Fruit fly (Drosophila melanogaster) S2 (cell line): ENCODE measurements around the gene Or67c.

Experiments
- CG8478 ChIP-seq: fragments of >200 bp; optimal IDR thresholded peaks from 2 replicates; lab custom pipeline; 2018
- CTCF ChIP-seq, 2 experiments: fragments of >200 bp; optimal IDR thresholded peaks; 2 replicates each; lab custom pipeline; 2018

Or67c gene

dm6 chr3L:10246226-10246778, 1.8 kb upstream of the Or67c start:
- TF ChIP-seq CG8478 (lab: Kevin White, UChicago) = no peak
- peak; percentile 91 to 94 for TF ChIP-seq CTCF (optimal IDR thresholded peaks at IDR 0.05; lab: Kevin White, UChicago)

DNA sequence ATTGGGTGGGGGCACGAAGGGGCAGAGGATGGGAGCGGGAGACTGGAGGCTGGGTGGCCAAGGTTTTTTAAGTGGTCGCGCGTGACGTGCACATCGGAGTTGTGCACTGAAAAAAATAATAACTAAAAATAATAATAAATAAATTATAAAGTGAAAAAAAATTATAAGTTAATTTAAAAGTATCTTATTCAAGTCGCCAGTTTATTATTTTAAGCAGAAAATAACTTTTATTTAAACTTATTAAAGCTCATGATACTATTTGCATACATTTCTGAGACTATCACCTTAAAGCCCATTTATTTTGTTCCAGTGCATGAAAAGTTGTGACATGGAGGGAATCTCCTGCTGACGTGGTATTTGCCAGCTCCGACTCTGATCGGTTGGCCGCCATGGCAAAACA, 2.3 kb downstream of the Or67c start:
- TF ChIP-seq CG8478 (lab: Kevin White, UChicago) (no peak), CTCF (optimal IDR thresholded peaks at IDR 0.05; lab: Kevin White, UChicago) (no peak)

DNA sequence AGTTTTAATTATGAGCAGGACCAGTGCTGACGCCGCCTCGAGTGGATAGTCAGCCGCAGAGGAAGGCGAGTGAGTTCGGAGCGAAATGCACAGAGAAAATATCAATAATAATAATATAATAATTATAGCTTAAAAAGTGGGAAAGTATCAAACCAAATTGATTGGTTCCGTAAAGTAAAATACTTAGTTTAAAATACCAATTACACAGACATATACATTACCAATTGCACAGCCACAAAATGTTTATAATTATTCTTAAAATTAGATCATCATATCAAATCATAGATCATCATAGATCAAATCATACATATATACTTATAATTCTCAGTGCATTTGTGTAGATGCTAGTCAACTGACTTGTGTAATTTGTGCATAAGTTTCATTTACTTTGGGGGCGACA, 6.0 kb downstream of the Or67c start:
- no peak for TF ChIP-seq CTCF (optimal IDR thresholded peaks at IDR 0.05; lab: Kevin White, UChicago)
- no peak for TF ChIP-seq CG8478 (lab: Kevin White, UChicago)

DNA sequence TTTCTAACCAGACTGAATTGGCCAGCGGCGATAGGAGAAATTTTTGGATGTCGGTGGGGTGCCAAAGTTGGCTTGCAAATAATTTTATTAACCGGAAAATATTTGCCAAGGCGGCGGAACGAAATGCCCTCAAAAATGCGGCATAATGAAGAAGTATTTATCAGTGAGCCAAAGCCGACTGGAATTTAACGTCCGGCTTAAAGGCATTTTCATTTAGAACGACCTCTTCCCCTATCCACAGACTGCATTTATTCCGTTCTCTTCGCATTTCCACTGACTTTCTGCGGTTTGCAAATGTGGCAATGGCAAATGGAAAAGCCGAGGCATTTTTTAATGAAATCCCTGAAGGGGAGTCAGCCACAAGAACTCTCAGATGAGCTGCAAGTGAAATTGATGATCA, 11.5 kb downstream of the Or67c start:
- no peak for TF ChIP-seq CG8478 (lab: Kevin White, UChicago)
- no peak for TF ChIP-seq CTCF (optimal IDR thresholded peaks at IDR 0.05; lab: Kevin White, UChicago)

- TF ChIP-seq CG8478 (lab: Kevin White, UChicago) (no peak), CTCF (optimal IDR thresholded peaks at IDR 0.05; lab: Kevin White, UChicago) (no peak)
These were observed 14.0 kb downstream of the Or67c start for dm6 chr3L:10230542-10230941.

- TF ChIP-seq CTCF (optimal IDR thresholded peaks at IDR 0.05; lab: Kevin White, UChicago) = no peak
- TF ChIP-seq CG8478 (lab: Kevin White, UChicago) = no peak
These were observed 17.4 kb downstream of the Or67c start for dm6 chr3L:10227094-10227493.

DNA sequence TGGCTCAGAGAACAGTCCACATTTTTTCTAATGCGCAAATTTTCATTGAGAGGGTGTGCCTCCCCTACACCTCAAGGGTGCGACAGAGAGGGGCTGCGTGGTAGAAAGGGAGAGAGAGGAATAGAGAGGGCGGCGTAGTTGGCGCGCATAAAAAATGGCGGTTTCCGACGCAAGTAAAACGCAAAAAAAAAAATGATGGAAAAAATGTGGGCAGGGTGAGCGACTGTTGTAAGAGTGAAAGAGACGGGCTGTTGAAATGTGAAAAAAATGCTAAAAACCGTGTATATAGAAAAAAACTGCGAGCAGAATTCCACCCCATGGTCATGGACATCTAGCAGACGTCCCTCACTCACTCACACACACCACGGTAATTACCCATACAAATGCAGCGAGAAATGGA, 18.5 kb downstream of the Or67c start:
- TF ChIP-seq CTCF (optimal IDR thresholded peaks at IDR 0.05; lab: Kevin White, UChicago) (no peak), CG8478 (lab: Kevin White, UChicago) (no peak)

DNA sequence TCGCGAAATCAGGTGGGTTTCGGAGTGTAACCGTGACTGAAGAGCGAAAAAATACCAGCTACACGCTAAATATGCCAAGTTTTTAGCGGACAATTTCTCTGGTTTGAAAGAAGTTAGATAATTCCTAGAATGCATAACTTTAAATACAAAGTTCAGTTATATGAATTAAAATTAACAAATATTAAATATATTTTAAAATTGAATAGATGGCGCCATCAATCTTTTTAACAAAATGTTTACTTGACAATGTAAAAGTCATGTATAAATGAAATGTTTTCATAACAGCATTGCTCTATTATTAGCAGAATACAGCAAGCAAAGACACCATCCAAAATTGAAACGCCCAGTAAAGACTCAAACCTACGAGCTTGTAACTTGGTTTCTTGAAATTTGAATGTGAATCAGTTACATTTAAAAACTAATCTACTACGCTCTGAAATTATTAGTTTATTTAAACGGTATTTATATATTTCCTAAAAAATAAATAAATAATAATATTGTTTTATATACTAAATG, 19.2 kb downstream of the Or67c start, which contains the start of gene scramb1:
TSS of gene scramb1 (minus strand) at position 27 of the 516 bp plus-strand sequence.
- TF ChIP-seq CTCF (optimal IDR thresholded peaks at IDR 0.05; lab: Kevin White, UChicago) = peak; percentile 25 to 81
- no peak for TF ChIP-seq CG8478 (lab: Kevin White, UChicago)

DNA sequence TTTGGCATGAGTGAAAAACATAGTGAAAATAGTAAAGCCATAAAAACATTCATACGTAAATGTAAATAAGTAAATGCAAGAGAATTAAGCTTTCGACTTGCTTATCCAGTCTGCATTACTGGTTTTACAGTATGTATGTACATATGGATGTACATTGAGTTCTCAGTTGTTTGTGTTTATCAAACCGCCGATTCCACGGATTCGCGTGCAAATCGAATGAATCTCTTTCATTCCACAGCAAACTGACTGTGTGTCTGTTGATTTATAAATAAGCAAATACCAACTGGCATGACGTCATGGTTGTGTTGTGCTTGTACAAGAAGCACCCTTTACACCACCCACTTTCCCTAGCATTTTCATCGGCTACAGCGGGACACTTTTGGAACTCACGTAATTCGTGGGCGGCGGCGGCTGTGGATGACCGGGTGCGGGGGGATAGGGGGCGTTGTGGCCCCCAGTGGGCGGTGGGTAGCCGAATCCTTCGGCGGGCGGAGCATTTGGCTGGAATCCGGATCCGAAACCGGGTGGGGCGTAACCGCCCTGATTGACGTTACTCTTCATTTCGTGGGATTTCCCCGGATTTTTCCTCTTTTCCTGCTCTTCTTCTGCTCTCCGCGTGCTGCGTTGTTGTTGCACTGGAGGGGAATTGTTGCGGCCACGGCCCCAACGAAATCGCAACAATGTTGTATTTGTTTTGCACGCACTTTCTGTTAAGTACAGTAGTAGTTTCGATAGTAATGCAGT, 19.9 kb downstream of the Or67c start:
- no peak for TF ChIP-seq CG8478 (lab: Kevin White, UChicago)
- TF ChIP-seq CTCF (optimal IDR thresholded peaks at IDR 0.05; lab: Kevin White, UChicago) = no peak

- TF ChIP-seq CTCF (optimal IDR thresholded peaks at IDR 0.05; lab: Kevin White, UChicago) = no peak
- no peak for TF ChIP-seq CG8478 (lab: Kevin White, UChicago)
These were observed 21.1 kb downstream of the Or67c start for dm6 chr3L:10223397-10223796.

DNA sequence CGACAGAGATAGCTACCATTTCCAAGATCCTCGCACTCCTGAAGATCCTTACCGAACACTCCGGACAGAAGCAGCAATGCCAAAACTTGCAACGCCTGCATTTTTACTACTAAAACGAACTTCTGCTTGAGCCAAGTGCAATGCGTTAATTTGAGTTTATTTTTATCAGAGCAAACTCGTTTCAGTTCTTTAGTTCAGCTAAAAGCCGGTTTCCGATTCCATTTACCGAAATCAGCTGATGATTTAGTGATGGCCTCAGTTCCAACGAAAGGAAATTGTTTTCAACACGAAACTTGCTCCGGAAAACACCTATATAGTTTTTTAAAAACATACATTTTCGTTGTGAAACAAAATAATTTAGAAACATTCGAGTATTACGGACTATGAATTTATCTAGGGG, 24.4 kb downstream of the Or67c start, which contains the start of gene CG32055:
TSS of gene CG32055 (minus strand) at position 101 of the 400 bp plus-strand sequence.
- TF ChIP-seq CG8478 (lab: Kevin White, UChicago) = no peak
- no peak for TF ChIP-seq CTCF (optimal IDR thresholded peaks at IDR 0.05; lab: Kevin White, UChicago)

DNA sequence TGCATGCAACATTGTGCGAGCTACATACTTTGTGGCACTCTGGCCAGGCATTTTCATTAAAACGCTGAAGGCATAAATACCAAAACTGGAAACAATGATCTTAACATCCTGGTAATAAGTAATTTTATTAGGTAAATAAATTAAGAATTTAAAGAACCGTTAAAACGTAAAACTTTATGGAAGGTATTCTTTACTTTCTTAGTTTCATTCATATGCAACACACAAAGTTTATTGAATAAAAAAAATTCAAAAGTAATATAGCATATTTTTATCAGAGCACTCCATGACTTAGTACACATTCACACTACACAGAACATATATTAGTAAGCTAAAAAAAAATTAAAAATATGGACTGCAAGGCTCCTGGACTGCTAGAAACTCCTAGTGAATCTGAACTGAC, 29.1 kb downstream of the Or67c start, which contains the start of gene CG8065:
TSS of gene CG8065 (plus strand) at position 301 of the 400 bp plus-strand sequence.
- no peak for TF ChIP-seq CG8478 (lab: Kevin White, UChicago)
- no peak for TF ChIP-seq CTCF (optimal IDR thresholded peaks at IDR 0.05; lab: Kevin White, UChicago)

- TF ChIP-seq CG8478 (lab: Kevin White, UChicago) (no peak), CTCF (optimal IDR thresholded peaks at IDR 0.05; lab: Kevin White, UChicago) (no peak)
These were observed 38.1 kb downstream of the Or67c start for dm6 chr3L:10206226-10206968.

DNA sequence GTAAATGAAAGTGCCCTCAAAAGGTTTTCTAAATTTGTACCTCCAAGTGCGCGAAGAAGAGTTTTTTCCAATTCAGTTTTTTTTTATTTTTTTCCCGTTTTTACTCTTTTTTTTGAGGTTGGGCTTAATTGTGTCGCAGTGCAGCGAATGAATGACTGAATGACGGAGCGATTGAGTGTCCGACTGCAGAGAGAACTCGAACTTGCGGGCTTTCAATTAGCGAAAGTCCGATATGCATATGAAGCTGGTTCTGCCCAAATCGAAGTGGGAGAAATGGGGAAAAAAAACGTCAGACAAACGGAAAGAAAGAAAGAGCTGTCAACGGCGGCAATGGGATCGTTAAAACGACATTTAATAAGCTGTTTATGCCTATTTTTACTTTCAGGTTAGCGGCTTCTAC, 38.7 kb downstream of the Or67c start:
- TF ChIP-seq CTCF (optimal IDR thresholded peaks at IDR 0.05; lab: Kevin White, UChicago) (no peak), CG8478 (lab: Kevin White, UChicago) (no peak)

DNA sequence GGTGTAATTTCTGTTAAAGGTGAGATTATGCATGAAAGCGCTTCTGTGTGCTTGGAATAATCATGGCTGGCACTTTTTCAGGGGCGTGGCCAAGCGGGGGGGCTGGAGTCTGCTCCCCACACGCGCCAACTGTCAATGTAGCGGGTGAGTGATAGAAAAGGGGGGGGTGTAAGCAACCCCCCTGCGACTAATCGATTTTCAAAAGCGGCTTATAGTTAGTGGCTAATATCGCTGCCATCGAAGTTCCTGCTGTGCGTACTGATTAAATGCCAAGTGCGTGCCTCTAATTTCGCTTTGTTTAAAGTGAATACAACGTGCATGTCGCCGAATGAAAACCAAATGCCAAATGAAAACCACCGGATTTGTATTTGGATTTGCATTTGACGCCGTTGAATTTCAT, 39.8 kb downstream of the Or67c start:
- TF ChIP-seq CTCF (optimal IDR thresholded peaks at IDR 0.05; lab: Kevin White, UChicago) = no peak
- no peak for TF ChIP-seq CG8478 (lab: Kevin White, UChicago)
